Fruit fly (Drosophila melanogaster) whole organism: Measurements from ENCODE around the gene CG18636.

Experiments
- Dll ChIP-seq: fragments of >200 bp; optimal IDR thresholded peaks from 2 replicates; lab custom pipeline; 2017
- EcR ChIP-seq, 2 experiments: fragments of >200 bp; optimal IDR thresholded peaks; 2 replicates each; lab custom pipeline; 2017; ENCODE audit warnings: missing biosample characterization in 2 of 2, missing genetic modification characterization in 2 of 2, missing genetic modification reagents in 2 of 2
- pan ChIP-seq: fragments of >200 bp; optimal IDR thresholded peaks from 2 replicates; lab custom pipeline; 2017
- psq ChIP-seq: fragments of >200 bp; optimal IDR thresholded peaks from 2 replicates; lab custom pipeline; 2017
- usp ChIP-seq: fragments of >200 bp; optimal IDR thresholded peaks from 2 replicates; lab custom pipeline; 2017; ENCODE audit warnings: missing biosample characterization, missing genetic modification characterization, mixed read lengths

DNA sequence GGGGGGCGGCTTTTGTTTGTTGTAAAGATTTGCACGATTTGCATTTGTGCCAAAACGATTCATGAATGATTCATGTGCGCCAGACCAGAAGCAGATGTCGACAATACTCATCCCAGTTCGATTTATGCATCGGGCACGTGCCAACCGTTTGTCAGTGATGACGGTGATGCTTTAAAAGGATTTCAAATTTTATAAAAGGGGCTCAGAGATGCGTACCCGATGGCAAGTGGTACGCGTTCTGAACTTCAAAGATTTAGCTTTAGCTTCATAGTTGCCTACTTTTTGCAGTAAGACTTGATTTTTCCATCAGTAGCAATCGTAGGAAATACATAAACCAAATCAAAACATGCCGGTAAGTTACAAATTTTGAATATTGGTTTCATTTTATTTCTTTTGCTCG lies 26.1 kb upstream of the CG18636 start, which contains the start of gene CG33309:
- TF ChIP-seq usp (GFP tag; lab: Kevin White, UChicago) = no peak
- TF ChIP-seq Dll (lab: Kevin White, UChicago) = no peak
- no peak for TF ChIP-seq pan
- no peak for TF ChIP-seq EcR (GFP tag; optimal IDR thresholded peaks at IDR 0.05; lab: Kevin White, UChicago)
- TF ChIP-seq psq (lab: Kevin White, UChicago) = no peak
